Worm (Caenorhabditis elegans): Measurements from ENCODE around the gene F11A5.15.

F11A5.15 gene

DNA sequence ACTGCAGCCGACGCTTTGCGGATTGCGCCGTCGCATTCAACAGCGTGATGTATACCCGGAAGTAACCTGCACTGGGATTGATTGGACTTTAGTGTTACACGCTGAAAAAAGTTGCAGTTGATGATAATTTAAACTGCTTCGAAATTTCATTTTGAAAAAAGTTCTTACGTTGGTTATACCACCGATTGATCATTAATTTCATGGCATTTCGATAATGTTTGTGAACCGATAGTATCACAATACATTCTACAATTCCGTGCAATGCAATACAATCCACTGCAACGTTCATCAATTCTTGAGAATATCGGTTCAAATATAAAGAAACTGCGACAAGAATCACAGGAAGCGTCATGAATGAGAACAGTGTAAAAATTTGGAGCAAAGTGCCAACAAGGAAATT lies 16.7 kb upstream of the F11A5.15 start, which contains the start of gene F21H7.3:
TSS of gene F21H7.3 (minus strand) at position 101 of the 400 bp plus-strand sequence.
- TF ChIP-seq efl-1 (GFP tag; optimal IDR thresholded peaks at IDR 0.05): no peak
- no peak for TF ChIP-seq B0336.3 (GFP tag; IDR thresholded peaks at IDR 0.05)
- no peak for TF ChIP-seq egl-44 (GFP tag; IDR thresholded peaks at IDR 0.05)
- no peak for TF ChIP-seq him-1 (tag; optimal IDR thresholded peaks at IDR 0.05)
- TF ChIP-seq nfyb-1 (GFP tag; IDR thresholded peaks at IDR 0.05): no peak
- TF ChIP-seq dpl-1 (GFP tag; optimal IDR thresholded peaks at IDR 0.05): no peak
- no peak for TF ChIP-seq snpc-3.4 (tag; optimal IDR thresholded peaks at IDR 0.05)
- TF ChIP-seq unc-130 (GFP tag; optimal IDR thresholded peaks at IDR 0.05): no peak
- no peak for TF ChIP-seq Y56A3A.18 (GFP tag; IDR thresholded peaks at IDR 0.05)
- TF ChIP-seq mes-4 (tag; optimal IDR thresholded peaks at IDR 0.05): no peak
- TF ChIP-seq hlh-12 (tag; optimal IDR thresholded peaks at IDR 0.05): no peak
- TF ChIP-seq Y53G8AR.9 (GFP tag; conservative IDR thresholded peaks at IDR 0.05): no peak

DNA sequence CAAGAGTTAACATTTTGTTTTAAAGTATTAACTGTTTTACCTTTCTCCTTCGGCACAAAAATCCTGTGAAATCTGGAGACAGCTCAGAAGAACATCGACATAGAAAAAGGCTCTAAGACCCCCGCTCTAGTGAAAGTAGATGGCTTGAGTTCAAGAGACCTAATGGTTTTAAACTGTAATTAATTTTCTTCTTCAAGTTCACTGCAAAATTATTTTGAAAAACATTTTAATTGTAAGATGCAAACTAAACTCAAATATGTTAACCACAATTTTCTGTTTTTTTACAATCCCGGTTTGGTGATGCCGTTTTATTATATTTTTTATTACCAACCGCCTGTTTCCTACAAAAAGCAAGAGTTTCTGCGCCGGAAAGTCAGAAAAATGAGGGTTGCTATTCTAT lies 15.2 kb upstream of the F11A5.15 start, which contains the start of gene clec-233:
TSS of gene clec-233 (plus strand) at position 301 of the 400 bp plus-strand sequence.
- TF ChIP-seq nfya-1 (tag; optimal IDR thresholded peaks at IDR 0.05; ENCODE audit: borderline replicate concordance, insufficient read depth): no peak

DNA sequence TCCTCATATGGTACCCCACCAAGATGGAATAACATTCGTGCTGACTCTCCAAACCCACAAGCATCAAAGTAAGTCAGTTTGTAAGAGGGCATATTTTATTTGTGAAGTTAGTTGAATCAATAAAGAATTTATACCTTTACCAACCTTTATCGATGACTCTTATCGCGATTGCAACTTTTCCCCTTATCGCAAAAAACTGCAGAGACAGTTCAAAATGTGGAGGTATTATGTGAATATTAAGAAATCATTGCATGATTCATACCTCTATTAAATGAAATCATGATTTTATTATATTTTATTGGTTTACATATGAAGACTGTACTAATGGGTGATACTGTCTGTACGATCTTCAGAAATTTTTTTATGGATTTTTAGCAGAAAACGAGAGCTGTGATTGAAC lies 13.8 kb upstream of the F11A5.15 start, which contains the start of gene gst-22:
TSS of gene gst-22 (minus strand) at position 103 of the 400 bp plus-strand sequence.
- TF ChIP-seq sptf-2 (GFP tag; optimal IDR thresholded peaks at IDR 0.05) (no peak), nhr-80 (tag; optimal IDR thresholded peaks at IDR 0.05) (peak; percentile 51)

DNA sequence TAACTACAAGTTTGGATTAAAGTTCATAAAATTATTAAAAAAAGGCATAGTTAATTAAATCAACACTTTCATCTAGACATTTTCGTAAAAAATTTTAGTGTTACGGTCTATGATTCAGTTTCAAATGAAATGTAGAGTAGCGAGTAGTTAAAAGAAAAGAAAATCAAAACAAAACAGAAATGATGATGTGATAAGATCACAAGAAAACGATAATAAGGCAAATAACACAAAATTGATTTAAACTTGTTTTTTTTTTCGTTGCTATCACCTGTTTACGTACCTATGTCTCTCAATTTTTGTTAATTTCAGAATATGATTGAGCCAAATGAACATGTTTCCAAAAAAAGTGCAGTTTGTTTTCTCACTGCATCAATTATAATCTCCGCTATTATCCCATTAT lies 11.5 kb upstream of the F11A5.15 start, which contains the start of the genes F21H7.2 and F21H7.12:
TSS of gene F21H7.2 (minus strand) at position 101 of the 400 bp plus-strand sequence.
TSS of gene F21H7.12 (plus strand) at position 270 of the 400 bp plus-strand sequence.
- no peak for TF ChIP-seq dox-1 (GFP tag; IDR thresholded peaks at IDR 0.05)
- TF ChIP-seq hsf-1 (GFP tag; IDR thresholded peaks at IDR 0.05): no peak
- TF ChIP-seq egrh-3 (GFP tag; IDR thresholded peaks at IDR 0.05): no peak
- no peak for TF ChIP-seq hmg-20 (GFP tag; IDR thresholded peaks at IDR 0.05)
- TF ChIP-seq F49E8.2 (tag; optimal IDR thresholded peaks at IDR 0.05; ENCODE audit: insufficient read depth): no peak
- no peak for TF ChIP-seq nhr-27 (tag; optimal IDR thresholded peaks at IDR 0.05)
- TF ChIP-seq aptf-3 (GFP tag; IDR thresholded peaks at IDR 0.05): no peak
- no peak for TF ChIP-seq B0019.2 (GFP tag; conservative IDR thresholded peaks at IDR 0.05)
- no peak for TF ChIP-seq him-1 (tag; optimal IDR thresholded peaks at IDR 0.05)
- TF ChIP-seq ceh-40 (GFP tag; IDR thresholded peaks at IDR 0.05): no peak
- TF ChIP-seq ZK185.1 (tag; optimal IDR thresholded peaks at IDR 0.05; ENCODE audit: poor library complexity, severe bottlenecking): no peak
- TF ChIP-seq lin-26 (GFP tag; IDR thresholded peaks at IDR 0.05): no peak

DNA sequence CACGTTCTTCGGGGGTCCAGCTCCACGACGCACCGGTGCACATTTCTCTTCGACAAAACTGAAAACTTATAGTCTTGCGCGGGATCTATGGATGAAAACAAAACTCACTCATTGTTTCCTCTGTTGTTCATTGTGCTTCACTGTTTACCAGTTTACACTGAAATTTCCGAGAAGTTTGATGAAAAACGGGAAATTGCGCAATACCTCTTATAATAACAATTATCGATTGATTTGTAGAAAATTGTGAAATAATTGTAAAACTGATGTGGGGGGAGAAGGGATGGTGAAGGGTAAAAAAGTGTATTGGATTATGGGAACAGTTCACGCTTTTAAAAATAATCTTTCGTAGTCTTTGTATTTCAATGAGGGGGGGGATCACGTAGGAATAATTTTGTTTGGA lies 11.0 kb upstream of the F11A5.15 start:
- TF ChIP-seq hmg-20 (GFP tag; IDR thresholded peaks at IDR 0.05): no peak
- TF ChIP-seq nfyb-1 (GFP tag; IDR thresholded peaks at IDR 0.05): no peak
- no peak for TF ChIP-seq fkh-3 (tag; optimal IDR thresholded peaks at IDR 0.05)
- TF ChIP-seq aptf-2 (GFP tag; conservative IDR thresholded peaks at IDR 0.05): no peak
- TF ChIP-seq nhr-90 (tag; optimal IDR thresholded peaks at IDR 0.05): no peak
- TF ChIP-seq tbp1 (GFP tag; optimal IDR thresholded peaks at IDR 0.05): no peak
- TF ChIP-seq B0019.2 (GFP tag; conservative IDR thresholded peaks at IDR 0.05): no peak
- no peak for TF ChIP-seq rpc-1 (optimal IDR thresholded peaks at IDR 0.05)
- TF ChIP-seq rpc-1 (tag; optimal IDR thresholded peaks at IDR 0.05): no peak
- TF ChIP-seq madf-8 (GFP tag; conservative IDR thresholded peaks at IDR 0.05): no peak
- TF ChIP-seq gei-17 (GFP tag; optimal IDR thresholded peaks at IDR 0.05): no peak
- no peak for TF ChIP-seq pbrm-1 (GFP tag; IDR thresholded peaks at IDR 0.05)
- TF ChIP-seq unc-130 (GFP tag; optimal IDR thresholded peaks at IDR 0.05): no peak
- no peak for TF ChIP-seq T07F8.4 (tag; optimal IDR thresholded peaks at IDR 0.05)
